Fruit fly (Drosophila melanogaster) whole organism, embryonic: Measurements from ENCODE around the gene blp.
A peak's percentile ranks its signal among the peaks of the same experiment; 100 is the strongest.

ENCODE experiments used
- Abd-B ChIP-seq: fragments of 200-800 bp; sonication (Bioruptor generic); optimal IDR thresholded peaks from 2 replicates; lab custom pipeline; 2018; ENCODE audit warnings: missing biosample characterization, mild to moderate bottlenecking, missing genetic modification characterization, moderate library complexity
- Adf1 ChIP-seq: fragments of 200-800 bp; sonication (Bioruptor generic); IDR thresholded peaks from 2 replicates; pipeline ENCODE4 v1.3.6; 2022; ENCODE audit warnings: missing biosample characterization, missing genetic modification characterization
- BEAF-32 ChIP-seq: fragments of 200-800 bp; sonication (Bioruptor generic); optimal IDR thresholded peaks from 3 replicates; lab custom pipeline; 2017; ENCODE audit warnings: missing biosample characterization, missing genetic modification characterization, mild to moderate bottlenecking, moderate library complexity, missing genetic modification reagents
- CG10959 ChIP-seq: fragments of 200-800 bp; sonication (Bioruptor generic); IDR thresholded peaks from 2 replicates; pipeline ENCODE4 v1.3.6; 2022; ENCODE audit warnings: missing biosample characterization, missing genetic modification characterization
- CG11456 ChIP-seq: fragments of 200-800 bp; sonication (Bioruptor generic); IDR thresholded peaks from 3 replicates; pipeline ENCODE4 v1.3.6; 2022; ENCODE audit warnings: missing biosample characterization, missing genetic modification characterization
- CG11696 ChIP-seq: fragments of 200-800 bp; sonication (Bioruptor generic); IDR thresholded peaks from 2 replicates; pipeline ENCODE4 v1.3.6; 2022; ENCODE audit warnings: missing biosample characterization, missing genetic modification characterization
- CG11723 ChIP-seq: fragments of 200-800 bp; sonication (Bioruptor generic); optimal IDR thresholded peaks from 2 replicates; lab custom pipeline; 2017; ENCODE audit warnings: missing biosample characterization, mild to moderate bottlenecking, missing genetic modification characterization
- CG12391 ChIP-seq: fragments of 200-800 bp; sonication (Bioruptor generic); optimal IDR thresholded peaks from 3 replicates; lab custom pipeline; 2018; ENCODE audit warnings: missing biosample characterization, mild to moderate bottlenecking, missing genetic modification characterization, moderate library complexity
- CG12942 ChIP-seq: fragments of 200-800 bp; sonication (Bioruptor generic); optimal IDR thresholded peaks from 3 replicates; lab custom pipeline; 2016; ENCODE audit warnings: missing biosample characterization, missing genetic modification characterization
- CG13424 ChIP-seq: fragments of 200-800 bp; sonication (Bioruptor generic); optimal IDR thresholded peaks from 2 replicates; lab custom pipeline; 2019; ENCODE audit warnings: missing biosample characterization, mild to moderate bottlenecking, missing genetic modification characterization, moderate library complexity
- CG15011 ChIP-seq: fragments of 200-800 bp; sonication (Bioruptor generic); optimal IDR thresholded peaks from 3 replicates; lab custom pipeline; 2018; ENCODE audit warnings: missing biosample characterization, mild to moderate bottlenecking, missing genetic modification characterization
- CG1603 ChIP-seq: fragments of 200-800 bp; sonication (Bioruptor generic); optimal IDR thresholded peaks from 2 replicates; lab custom pipeline; 2019; ENCODE audit warnings: missing biosample characterization, mild to moderate bottlenecking, missing genetic modification characterization, moderate library complexity
- CG16779 ChIP-seq: fragments of 200-800 bp; sonication (Bioruptor generic); IDR thresholded peaks from 2 replicates; pipeline ENCODE4 v1.3.6; 2022; ENCODE audit warnings: missing biosample characterization, missing genetic modification characterization
- CG18476 ChIP-seq: fragments of 200-800 bp; sonication (Bioruptor generic); optimal IDR thresholded peaks from 2 replicates; lab custom pipeline; 2016; ENCODE audit warnings: missing biosample characterization, mild to moderate bottlenecking, missing genetic modification characterization
- CG30403 ChIP-seq: fragments of 200-800 bp; sonication (Bioruptor generic); optimal IDR thresholded peaks from 3 replicates; lab custom pipeline; 2016; ENCODE audit warnings: missing biosample characterization, missing genetic modification characterization
- CG3163 ChIP-seq: fragments of 200-800 bp; sonication (Bioruptor generic); optimal IDR thresholded peaks from 3 replicates; lab custom pipeline; 2016; ENCODE audit warnings: missing biosample characterization, missing genetic modification characterization
- CG32772 ChIP-seq: fragments of 200-800 bp; sonication (Bioruptor generic); IDR thresholded peaks from 2 replicates; pipeline ENCODE4 v1.3.6; 2022; ENCODE audit warnings: missing biosample characterization, missing genetic modification characterization
- CG34376 ChIP-seq: fragments of 200-800 bp; sonication (Bioruptor generic); optimal IDR thresholded peaks from 2 replicates; lab custom pipeline; 2018; ENCODE audit warnings: missing biosample characterization, mild to moderate bottlenecking, missing genetic modification characterization
- CG3726 ChIP-seq: fragments of 200-800 bp; sonication (Bioruptor generic); IDR thresholded peaks from 3 replicates; pipeline ENCODE4, ENCODE4 v1.3.6; 2022; ENCODE audit warnings: missing biosample characterization, missing genetic modification characterization
- CG6813 ChIP-seq: fragments of 200-800 bp; sonication (Bioruptor generic); optimal IDR thresholded peaks from 2 replicates; lab custom pipeline; 2017; ENCODE audit warnings: missing biosample characterization, missing genetic modification characterization, mild to moderate bottlenecking, moderate library complexity, missing genetic modification reagents
- CG9932 ChIP-seq: fragments of 200-800 bp; sonication (Bioruptor generic); IDR thresholded peaks from 2 replicates; pipeline ENCODE4 v1.3.6; 2022; ENCODE audit warnings: missing biosample characterization, missing genetic modification characterization
- CHES-1-like ChIP-seq: fragments of 200-800 bp; sonication (Bioruptor generic); optimal IDR thresholded peaks from 2 replicates; lab custom pipeline; 2016; ENCODE audit warnings: missing biosample characterization, missing genetic modification characterization
- Ets65A ChIP-seq: fragments of 200-800 bp; sonication (Bioruptor generic); peaks from one replicate; lab custom pipeline; 2016; ENCODE audit warnings: missing biosample characterization, missing genetic modification characterization
- Fer1 ChIP-seq: fragments of 200-800 bp; sonication (Bioruptor generic); optimal IDR thresholded peaks from 2 replicates; lab custom pipeline; 2017; ENCODE audit warnings: missing biosample characterization, mild to moderate bottlenecking, missing genetic modification characterization
- Hey ChIP-seq: fragments of 200-800 bp; sonication (Bioruptor generic); optimal IDR thresholded peaks from 3 replicates; lab custom pipeline; 2018; ENCODE audit warnings: missing biosample characterization, mild to moderate bottlenecking, missing genetic modification characterization
- Hmr ChIP-seq: fragments of 200-800 bp; sonication (Bioruptor generic); optimal IDR thresholded peaks from 3 replicates; lab custom pipeline; 2017; ENCODE audit warnings: mild to moderate bottlenecking, missing biosample characterization, missing genetic modification reagents, missing genetic modification characterization
- MTF-1 ChIP-seq: fragments of 200-800 bp; sonication (Bioruptor generic); optimal IDR thresholded peaks from 2 replicates; lab custom pipeline; 2018; ENCODE audit warnings: missing biosample characterization, mild to moderate bottlenecking, missing genetic modification characterization, borderline replicate concordance
- Ssrp ChIP-seq: fragments of 200-800 bp; sonication (Bioruptor generic); optimal IDR thresholded peaks from 2 replicates; lab custom pipeline; 2018; ENCODE audit warnings: missing biosample characterization, mild to moderate bottlenecking, missing genetic modification characterization, moderate library complexity
- Trl ChIP-seq, 3 experiments: fragments of >200 bp in 2 of 3; fragments of 200-800 bp in 1 of 3; sonication (Bioruptor generic) in 1 of 3; optimal IDR thresholded peaks; 2 replicates in 1 of 3; 3 replicates in 2 of 3; lab custom pipeline; 2016 to 2017; ENCODE audit warnings: missing biosample characterization in 1 of 3, missing genetic modification characterization in 1 of 3
- az2 ChIP-seq: fragments of 200-800 bp; sonication (Bioruptor generic); optimal IDR thresholded peaks from 3 replicates; lab custom pipeline; 2016; ENCODE audit warnings: missing biosample characterization, missing genetic modification characterization
- ewg ChIP-seq: fragments of 200-800 bp; sonication (Bioruptor generic); optimal IDR thresholded peaks from 3 replicates; lab custom pipeline; 2017; ENCODE audit warnings: mild to moderate bottlenecking, missing biosample characterization, missing genetic modification reagents, missing genetic modification characterization
- hb ChIP-seq: fragments of 200-800 bp; sonication (Bioruptor generic); IDR thresholded peaks from 3 replicates; pipeline ENCODE4 v1.3.6; 2022; ENCODE audit warnings: missing biosample characterization, missing genetic modification characterization; ENCODE audit not compliant: partially characterized antibody
- hkb ChIP-seq, 2 experiments: fragments of 200-800 bp in 1 of 2; fragments of >200 bp in 1 of 2; sonication (Bioruptor generic) in 1 of 2; IDR thresholded peaks in 1 of 2; optimal IDR thresholded peaks in 1 of 2; 2 replicates each; pipeline versions ENCODE4 v1.3.6 to Lab custom; 2017 to 2022; ENCODE audit warnings: missing biosample characterization in 1 of 2, missing genetic modification characterization in 1 of 2
- jigr1 ChIP-seq: fragments of 200-800 bp; sonication (Bioruptor generic); IDR thresholded peaks from 3 replicates; pipeline ENCODE4 v1.3.6; 2022; ENCODE audit warnings: missing biosample characterization, missing genetic modification characterization
- lilli ChIP-seq: fragments of 200-800 bp; sonication (Bioruptor generic); optimal IDR thresholded peaks from 3 replicates; lab custom pipeline; 2016; ENCODE audit warnings: missing biosample characterization, missing genetic modification characterization
- lmd ChIP-seq: fragments of 200-800 bp; sonication (Bioruptor generic); IDR thresholded peaks from 2 replicates; pipeline ENCODE4 v1.3.6; 2022; ENCODE audit warnings: missing biosample characterization, missing genetic modification characterization
- lov ChIP-seq, 2 experiments: fragments of 200-800 bp in 1 of 2; fragments of >200 bp in 1 of 2; sonication (Bioruptor generic) in 1 of 2; IDR thresholded peaks in 1 of 2; optimal IDR thresholded peaks in 1 of 2; 2 replicates in 1 of 2; 3 replicates in 1 of 2; pipeline versions ENCODE4 v1.3.6 to Lab custom; 2017 to 2022; ENCODE audit warnings: missing biosample characterization in 1 of 2, missing genetic modification characterization in 1 of 2
- otp ChIP-seq: fragments of 200-800 bp; sonication (Bioruptor generic); IDR thresholded peaks from 3 replicates; pipeline ENCODE4, ENCODE4 v1.3.6; 2022; ENCODE audit warnings: missing biosample characterization, missing genetic modification characterization
- peb ChIP-seq: fragments of 200-800 bp; sonication (Bioruptor generic); IDR thresholded peaks from 2 replicates; pipeline ENCODE4 v1.3.6; 2022; ENCODE audit warnings: missing biosample characterization, missing genetic modification characterization
- pfk ChIP-seq: fragments of 200-800 bp; sonication (Bioruptor generic); optimal IDR thresholded peaks from 2 replicates; lab custom pipeline; 2018; ENCODE audit warnings: missing biosample characterization, mild to moderate bottlenecking, missing genetic modification characterization, moderate library complexity
- phol ChIP-seq: fragments of 200-800 bp; sonication (Bioruptor generic); optimal IDR thresholded peaks from 3 replicates; lab custom pipeline; 2018; ENCODE audit warnings: missing biosample characterization, mild to moderate bottlenecking, missing genetic modification characterization, moderate library complexity
- sens ChIP-seq: fragments of 200-800 bp; sonication (Bioruptor generic); peaks from one replicate; lab custom pipeline; 2016; ENCODE audit warnings: missing biosample characterization, missing genetic modification characterization
- trem ChIP-seq: fragments of 200-800 bp; optimal IDR thresholded peaks from 3 replicates; lab custom pipeline; 2019; ENCODE audit warnings: missing biosample characterization, mild to moderate bottlenecking, missing genetic modification characterization, moderate library complexity
- trh ChIP-seq: fragments of 200-800 bp; sonication (Bioruptor generic); optimal IDR thresholded peaks from 2 replicates; lab custom pipeline; 2016; ENCODE audit warnings: missing biosample characterization, missing genetic modification characterization
- unc-4 ChIP-seq: fragments of 200-800 bp; sonication (Bioruptor generic); IDR thresholded peaks from 2 replicates; pipeline ENCODE4 v1.3.6; 2022; ENCODE audit warnings: missing biosample characterization, missing genetic modification characterization; ENCODE audit not compliant: partially characterized antibody
- z ChIP-seq: fragments of 200-800 bp; sonication (Bioruptor generic); IDR thresholded peaks from 3 replicates; pipeline ENCODE4 v1.3.6; 2022; ENCODE audit warnings: missing biosample characterization, missing genetic modification characterization
- zen2 ChIP-seq: fragments of 200-800 bp; sonication (Bioruptor generic); IDR thresholded peaks from 3 replicates; pipeline ENCODE4 v1.3.6; 2022; ENCODE audit warnings: missing biosample characterization, missing genetic modification characterization; ENCODE audit not compliant: partially characterized antibody

Gene blp

dm6 chr3R:15919367-15920228, 14.0 kb upstream of the blp start (continued):
- no peak for TF ChIP-seq CG11723
- TF ChIP-seq CG9932 (GFP tag; lab: Robert Waterston, UW) = 0 out of 2 replicates have a peak, but pooled peaks have one; percentile 4
- TF ChIP-seq CG6813 = no peak
- TF ChIP-seq phol (tag; lab: Kevin White, UChicago) = no peak
- no peak for TF ChIP-seq BEAF-32 (GFP tag; lab: Kevin White, UChicago)
- TF ChIP-seq CG11456 = no peak
- no peak for TF ChIP-seq CG12391 (tag; lab: Kevin White, UChicago)
- TF ChIP-seq CG1603 = no peak
- no peak for TF ChIP-seq CG18476
- peak; percentile 93 for TF ChIP-seq CG3163 (GFP tag; lab: Kevin White, UChicago)
- no peak for TF ChIP-seq CG11696 (GFP tag; lab: Robert Waterston, UW)
- TF ChIP-seq CG12942 = no peak
- TF ChIP-seq CG32772 = no peak
- no peak for TF ChIP-seq Fer1
- TF ChIP-seq Ssrp (tag; lab: Kevin White, UChicago) = peak; percentile 7
- 0 out of 2 replicates have a peak, but pooled peaks have one; percentile 51 for TF ChIP-seq CG10959 (GFP tag; lab: Robert Waterston, UW)
- no peak for TF ChIP-seq trh (GFP tag; lab: Kevin White, UChicago)
- TF ChIP-seq CHES-1-like = no peak
- TF ChIP-seq CG3726 = peak; percentile 43; the same call in 1 of the 3 replicates
- TF ChIP-seq lov (optimal IDR thresholded peaks at IDR 0.05; lab: Kevin White, UChicago) = no peak
- no peak for TF ChIP-seq lov (GFP tag; IDR thresholded peaks at IDR 0.05; lab: Robert Waterston, UW)
- TF ChIP-seq otp (GFP tag; lab: Robert Waterston, UW) = 0 out of 3 replicates have a peak, but pooled peaks have one; percentile 33
- TF ChIP-seq unc-4 (GFP tag; lab: Robert Waterston, UW) = no peak
- TF ChIP-seq ewg (GFP tag; lab: Kevin White, UChicago) = no peak
- no peak for TF ChIP-seq zen2 (GFP tag; lab: Robert Waterston, UW)
- peak; percentile 40 for TF ChIP-seq az2 (GFP tag; lab: Kevin White, UChicago)
- TF ChIP-seq CG16779 (GFP tag; lab: Robert Waterston, UW) = no peak
- TF ChIP-seq jigr1 (GFP tag; lab: Robert Waterston, UW) = no peak
- peak; percentile 94 for TF ChIP-seq z (GFP tag; lab: Robert Waterston, UW)
- TF ChIP-seq Trl (optimal IDR thresholded peaks at IDR 0.05; lab: Kevin White, UChicago) = peak; percentile 66 to 72
- no peak for TF ChIP-seq Trl (GFP tag; optimal IDR thresholded peaks at IDR 0.05; lab: Kevin White, UChicago)
- TF ChIP-seq hb (GFP tag; lab: Robert Waterston, UW) = no peak
- TF ChIP-seq Adf1 (GFP tag; lab: Robert Waterston, UW) = 0 out of 2 replicates have a peak, but pooled peaks have one; percentile 18
- no peak for TF ChIP-seq lilli (GFP tag; lab: Kevin White, UChicago)
- no peak for TF ChIP-seq peb (GFP tag; lab: Robert Waterston, UW)
- no peak for TF ChIP-seq CG34376 (GFP tag; lab: Kevin White, UChicago)
- peak; percentile 72 for TF ChIP-seq Ets65A (GFP tag; lab: Kevin White, UChicago)
- no peak for TF ChIP-seq lmd (GFP tag; lab: Robert Waterston, UW)
- TF ChIP-seq trem (tag; lab: Kevin White, UChicago) = peak; percentile 13
- no peak for TF ChIP-seq pfk (GFP tag; lab: Kevin White, UChicago)
- no peak for TF ChIP-seq hkb (optimal IDR thresholded peaks at IDR 0.05; lab: Kevin White, UChicago)
- TF ChIP-seq hkb (GFP tag; IDR thresholded peaks at IDR 0.05; lab: Robert Waterston, UW) = no peak
- no peak for TF ChIP-seq CG15011 (GFP tag; lab: Kevin White, UChicago)
- no peak for TF ChIP-seq Hmr (GFP tag; lab: Kevin White, UChicago)
- no peak for TF ChIP-seq MTF-1
- peak; percentile 48 for TF ChIP-seq sens
- TF ChIP-seq CG30403 (GFP tag; lab: Kevin White, UChicago) = no peak
- no peak for TF ChIP-seq Hey (tag; lab: Kevin White, UChicago)
- no peak for TF ChIP-seq CG13424 (tag; lab: Kevin White, UChicago)
- TF ChIP-seq Abd-B = no peak
